Worm (Caenorhabditis elegans) whole organism, L1 larva: ENCODE results near the gene F56D2.5.

Experiments
- C04F5.9 ChIP-seq: sonication (generic microtip); optimal IDR thresholded peaks from 2 replicates; lab custom pipeline; 2016; ENCODE audit warnings: missing genetic modification characterization, missing compliant biosample characterization
- C34B4.2 ChIP-seq: sonication (generic microtip); optimal IDR thresholded peaks from 2 replicates; lab custom pipeline; 2017; ENCODE audit warnings: mild to moderate bottlenecking, missing genetic modification characterization, missing compliant biosample characterization
- Y116A8C.19 ChIP-seq: sonication (generic microtip); optimal IDR thresholded peaks from 2 replicates; lab custom pipeline; 2016; ENCODE audit warnings: missing compliant biosample characterization, missing genetic modification characterization, borderline replicate concordance
- alr-1 ChIP-seq: fragments of 200-800 bp; sonication (Bioruptor generic); optimal IDR thresholded peaks from 2 replicates; lab custom pipeline; 2018; ENCODE audit warnings: borderline replicate concordance, mild to moderate bottlenecking, missing genetic modification characterization, missing compliant biosample characterization
- aly-2 ChIP-seq: fragments of 150-350 bp; optimal IDR thresholded peaks from 2 replicates; lab custom pipeline; 2014; ENCODE audit warnings: missing biosample characterization, missing genetic modification characterization
- ama-1 ChIP-seq: fragments of 150-350 bp; optimal IDR thresholded peaks from 2 replicates; lab custom pipeline; 2014
- blmp-1 ChIP-seq: fragments of 150-350 bp; optimal IDR thresholded peaks from 2 replicates; lab custom pipeline; 2014; ENCODE audit warnings: missing biosample characterization, missing genetic modification characterization
- ces-1 ChIP-seq: fragments of 150-350 bp; optimal IDR thresholded peaks from 2 replicates; lab custom pipeline; 2014; ENCODE audit warnings: missing biosample characterization, missing genetic modification reagents, missing genetic modification characterization
- dsc-1 ChIP-seq: sonication (generic microtip); optimal IDR thresholded peaks from 2 replicates; lab custom pipeline; 2016; ENCODE audit warnings: mild to moderate bottlenecking, missing genetic modification characterization, missing compliant biosample characterization
- efl-1 ChIP-seq, 4 experiments: fragments of 150-350 bp; optimal IDR thresholded peaks in 3 of 4; peaks in 1 of 4; 1 replicate in 1 of 4; 2 replicates in 3 of 4; lab custom pipeline; 2014; ENCODE audit warnings: missing biosample characterization in 2 of 4, missing genetic modification characterization in 2 of 4, missing genetic modification reagents in 2 of 4
- egl-27 ChIP-seq, 2 experiments: fragments of 150-350 bp in 1 of 2; sonication (generic microtip); optimal IDR thresholded peaks; 3 replicates each; lab custom pipeline; 2017 to 2018; ENCODE audit warnings: missing biosample characterization in 2 of 2, missing genetic modification characterization in 2 of 2, missing genetic modification reagents in 2 of 2
- elt-2 ChIP-seq: sonication (generic microtip); optimal IDR thresholded peaks from 2 replicates; lab custom pipeline; 2016; ENCODE audit warnings: missing genetic modification characterization, mild to moderate bottlenecking, inconsistent platforms, missing compliant biosample characterization, missing genetic modification reagents
- elt-3 ChIP-seq, 6 experiments: fragments of 150-350 bp in 1 of 6; sonication (generic microtip); optimal IDR thresholded peaks; 2 replicates each; lab custom pipeline; 2017 to 2018; ENCODE audit warnings: missing biosample characterization in 6 of 6, missing genetic modification characterization in 6 of 6, inconsistent platforms in 1 of 6
- ets-5 ChIP-seq: fragments of 200-800 bp; sonication (Bioruptor generic); IDR thresholded peaks from 2 replicates; pipeline ENCODE4 v1.3.6; 2022; ENCODE audit warnings: missing genetic modification characterization, missing compliant biosample characterization
- fos-1 ChIP-seq: fragments of 150-350 bp; optimal IDR thresholded peaks from 2 replicates; lab custom pipeline; 2014; ENCODE audit warnings: missing biosample characterization, missing genetic modification characterization
- hlh-4 ChIP-seq: sonication (generic microtip); optimal IDR thresholded peaks from 2 replicates; lab custom pipeline; 2016; ENCODE audit warnings: mild to moderate bottlenecking, missing genetic modification characterization, missing compliant biosample characterization
- hpl-2 ChIP-seq: fragments of 150-350 bp; optimal IDR thresholded peaks from 2 replicates; lab custom pipeline; 2014; ENCODE audit warnings: missing biosample characterization, missing genetic modification reagents, missing genetic modification characterization
- irx-1 ChIP-seq: sonication (generic microtip); optimal IDR thresholded peaks from 2 replicates; lab custom pipeline; 2016; ENCODE audit warnings: missing genetic modification characterization, missing compliant biosample characterization
- jun-1 ChIP-seq: fragments of 150-350 bp; optimal IDR thresholded peaks from 2 replicates; lab custom pipeline; 2014; ENCODE audit warnings: missing biosample characterization, missing genetic modification reagents, missing genetic modification characterization
- lin-13 ChIP-seq: fragments of 150-350 bp; optimal IDR thresholded peaks from 2 replicates; lab custom pipeline; 2014; ENCODE audit warnings: missing biosample characterization, missing genetic modification reagents, missing genetic modification characterization
- lin-15B ChIP-seq: fragments of 150-350 bp; sonication (generic microtip); optimal IDR thresholded peaks from 3 replicates; lab custom pipeline; 2014; ENCODE audit warnings: missing biosample characterization, missing genetic modification characterization
- lin-39 ChIP-seq: fragments of 150-350 bp; optimal IDR thresholded peaks from 2 replicates; lab custom pipeline; 2014; ENCODE audit warnings: missing biosample characterization, missing genetic modification reagents, missing genetic modification characterization
- lsy-2 ChIP-seq, 2 experiments: fragments of 150-350 bp; optimal IDR thresholded peaks; 2 replicates each; lab custom pipeline; 2014; ENCODE audit warnings: missing biosample characterization in 2 of 2, missing genetic modification characterization in 2 of 2
- mab-9 ChIP-seq: fragments of 200-800 bp; sonication (Bioruptor generic); IDR thresholded peaks from 2 replicates; pipeline ENCODE4 v1.3.6; 2022; ENCODE audit warnings: missing genetic modification reagents, missing genetic modification characterization, missing compliant biosample characterization
- mdl-1 ChIP-seq, 2 experiments: fragments of 150-350 bp; optimal IDR thresholded peaks; 2 replicates each; lab custom pipeline; 2014 to 2017; ENCODE audit warnings: missing biosample characterization in 2 of 2, missing genetic modification characterization in 2 of 2, inconsistent platforms in 1 of 2
- nhr-19 ChIP-seq: fragments of 200-800 bp; sonication (Bioruptor generic); conservative IDR thresholded peaks from 2 replicates; pipeline ENCODE4 v1.3.6; 2022; ENCODE audit warnings: missing genetic modification characterization, missing compliant biosample characterization
- nhr-237 ChIP-seq: fragments of 150-350 bp; optimal IDR thresholded peaks from 2 replicates; lab custom pipeline; 2014; ENCODE audit warnings: missing biosample characterization, missing genetic modification characterization
- nhr-28 ChIP-seq: fragments of 150-350 bp; optimal IDR thresholded peaks from 2 replicates; lab custom pipeline; 2014; ENCODE audit warnings: missing biosample characterization, missing genetic modification characterization
- nhr-47 ChIP-seq: sonication (generic microtip); optimal IDR thresholded peaks from 2 replicates; lab custom pipeline; 2016; ENCODE audit warnings: mild to moderate bottlenecking, missing genetic modification characterization, moderate library complexity, missing compliant biosample characterization
- nhr-71 ChIP-seq: sonication (generic microtip); optimal IDR thresholded peaks from 2 replicates; lab custom pipeline; 2016; ENCODE audit warnings: mild to moderate bottlenecking, missing genetic modification characterization, moderate library complexity, missing compliant biosample characterization
- nhr-77 ChIP-seq: fragments of 150-350 bp; optimal IDR thresholded peaks from 2 replicates; lab custom pipeline; 2014; ENCODE audit warnings: missing biosample characterization, missing genetic modification characterization
- rnt-1 ChIP-seq: sonication (generic microtip); optimal IDR thresholded peaks from 2 replicates; lab custom pipeline; 2016; ENCODE audit warnings: mild to moderate bottlenecking, missing genetic modification characterization, moderate library complexity, missing compliant biosample characterization
- snpc-4 ChIP-seq: fragments of 150-350 bp; optimal IDR thresholded peaks from 2 replicates; lab custom pipeline; 2014; ENCODE audit warnings: missing biosample characterization, missing genetic modification characterization
- snu-23 ChIP-seq: sonication (generic microtip); optimal IDR thresholded peaks from 2 replicates; lab custom pipeline; 2016; ENCODE audit warnings: missing genetic modification characterization, missing compliant biosample characterization
- sox-4 ChIP-seq: sonication (generic microtip); optimal IDR thresholded peaks from 2 replicates; lab custom pipeline; 2016; ENCODE audit warnings: missing genetic modification characterization, missing compliant biosample characterization
- swsn-7 ChIP-seq: sonication (generic microtip); optimal IDR thresholded peaks from 2 replicates; lab custom pipeline; 2016; ENCODE audit warnings: missing genetic modification characterization, missing compliant biosample characterization
- tlp-1 ChIP-seq: fragments of 150-350 bp; optimal IDR thresholded peaks from 2 replicates; lab custom pipeline; 2014; ENCODE audit warnings: missing biosample characterization, missing genetic modification characterization
- unc-30 ChIP-seq: sonication (generic microtip); optimal IDR thresholded peaks from 2 replicates; lab custom pipeline; 2017; ENCODE audit warnings: missing biosample characterization, missing genetic modification characterization
- unc-62 ChIP-seq: fragments of 150-350 bp; optimal IDR thresholded peaks from 2 replicates; lab custom pipeline; 2014; ENCODE audit warnings: missing biosample characterization, missing genetic modification reagents, missing genetic modification characterization
- unc-98 ChIP-seq: fragments of 200-800 bp; sonication (Bioruptor generic); IDR thresholded peaks from 2 replicates; pipeline ENCODE4 v1.3.6; 2022; ENCODE audit warnings: missing genetic modification characterization, missing compliant biosample characterization
- zag-1 ChIP-seq: fragments of 150-350 bp; optimal IDR thresholded peaks from 2 replicates; lab custom pipeline; 2014; ENCODE audit warnings: missing biosample characterization, missing genetic modification characterization
- ztf-4 ChIP-seq: fragments of 150-350 bp; optimal IDR thresholded peaks from 2 replicates; lab custom pipeline; 2014; ENCODE audit warnings: missing biosample characterization, missing genetic modification characterization

The F56D2.5 gene

ce11 chrIII:5601999-5602398, 20.8 kb upstream of the F56D2.5 start (continued):
- peak in 1 of 2 experiments; percentile 76 for TF ChIP-seq mdl-1 (tag; optimal IDR thresholded peaks at IDR 0.05; lab: Kevin White, UChicago)
- TF ChIP-seq zag-1 (tag; lab: Kevin White, UChicago): no peak
- peak; percentile 16 for TF ChIP-seq fos-1 (tag; lab: Kevin White, UChicago)
- TF ChIP-seq snu-23 (GFP tag; lab: Kevin White, UChicago): peak; percentile 88
- peak; percentile 62 for TF ChIP-seq irx-1 (tag; lab: Kevin White, UChicago)
- TF ChIP-seq swsn-7 (tag; lab: Kevin White, UChicago): peak; percentile 75
- TF ChIP-seq elt-3 (tag; optimal IDR thresholded peaks at IDR 0.05; lab: Kevin White, UChicago): peak in 2 of 6 experiments; percentile 24 to 58
- no peak for TF ChIP-seq blmp-1 (tag; lab: Kevin White, UChicago)
- no peak for TF ChIP-seq hpl-2 (GFP tag; lab: Kevin White, UChicago)
- peak; percentile 58 for TF ChIP-seq aly-2 (tag; lab: Kevin White, UChicago)
- TF ChIP-seq rnt-1 (tag; lab: Kevin White, UChicago): peak; percentile 88
- peak; percentile 48 for TF ChIP-seq lin-13
- no peak for TF ChIP-seq unc-62 (GFP tag; lab: Kevin White, UChicago)
- TF ChIP-seq ces-1 (GFP tag; lab: Kevin White, UChicago): no peak
- no peak for TF ChIP-seq ets-5 (GFP tag; lab: Robert Waterston, UW)
- TF ChIP-seq egl-27 (tag; optimal IDR thresholded peaks at IDR 0.05; lab: Kevin White, UChicago): no peak
- peak; percentile 6 for TF ChIP-seq ama-1 (lab: Kevin White, UChicago)
- TF ChIP-seq jun-1: peak; percentile 72
- TF ChIP-seq lin-15B (tag; lab: Kevin White, UChicago): peak; percentile 34
- TF ChIP-seq snpc-4 (tag; lab: Kevin White, UChicago): peak; percentile 54
- TF ChIP-seq dsc-1: peak; percentile 67

DNA sequence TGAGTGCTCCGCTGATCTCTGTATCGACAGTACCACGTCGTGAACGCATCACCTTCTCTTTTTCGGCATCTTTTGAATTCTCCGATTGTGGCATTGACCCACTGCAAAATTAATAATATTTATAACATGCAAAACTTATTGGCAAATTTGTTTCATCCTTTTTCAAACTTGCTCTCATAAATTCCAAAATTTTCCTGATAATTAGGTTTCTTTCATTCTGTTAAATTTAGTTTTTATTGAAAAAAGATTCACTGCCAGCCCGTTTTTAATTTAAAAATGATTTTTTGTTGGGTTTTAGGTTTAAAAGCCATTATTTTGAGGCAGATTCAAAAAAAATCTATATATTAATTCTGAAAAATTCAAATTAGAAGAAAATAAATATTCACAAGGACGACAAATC, 18.7 kb upstream of the F56D2.5 start, which contains the start of gene wdr-37:
wdr-37 (minus strand) TSS at position 101 of the 400 bp plus-strand sequence.
- TF ChIP-seq nhr-47 (tag; lab: Kevin White, UChicago) (no peak), fos-1 (tag; lab: Kevin White, UChicago) (no peak), efl-1 (optimal IDR thresholded peaks at IDR 0.05; lab: Kevin White, UChicago) (no peak), efl-1 (GFP tag; optimal IDR thresholded peaks at IDR 0.05 in 1 of 2; lab: Kevin White, UChicago) (no peak), blmp-1 (tag; lab: Kevin White, UChicago) (no peak), aly-2 (tag; lab: Kevin White, UChicago) (no peak), lsy-2 (tag; optimal IDR thresholded peaks at IDR 0.05; lab: Kevin White, UChicago) (no peak), unc-98 (GFP tag; lab: Robert Waterston, UW) (no peak), nhr-19 (no peak), Y116A8C.19 (tag; lab: Kevin White, UChicago) (no peak), nhr-237 (tag; lab: Kevin White, UChicago) (no peak), lin-39 (tag; lab: Kevin White, UChicago) (no peak), nhr-71 (tag; lab: Kevin White, UChicago) (no peak), elt-2 (tag; lab: Kevin White, UChicago) (no peak), alr-1 (tag; lab: Kevin White, UChicago) (no peak), ztf-4 (tag; lab: Kevin White, UChicago) (no peak), tlp-1 (tag; lab: Kevin White, UChicago) (no peak), unc-30 (tag; lab: Kevin White, UChicago) (no peak), hlh-4 (no peak), C04F5.9 (tag; lab: Kevin White, UChicago) (no peak), nhr-28 (no peak)
- TF ChIP-seq, all 84 proteins: peak for 0

DNA sequence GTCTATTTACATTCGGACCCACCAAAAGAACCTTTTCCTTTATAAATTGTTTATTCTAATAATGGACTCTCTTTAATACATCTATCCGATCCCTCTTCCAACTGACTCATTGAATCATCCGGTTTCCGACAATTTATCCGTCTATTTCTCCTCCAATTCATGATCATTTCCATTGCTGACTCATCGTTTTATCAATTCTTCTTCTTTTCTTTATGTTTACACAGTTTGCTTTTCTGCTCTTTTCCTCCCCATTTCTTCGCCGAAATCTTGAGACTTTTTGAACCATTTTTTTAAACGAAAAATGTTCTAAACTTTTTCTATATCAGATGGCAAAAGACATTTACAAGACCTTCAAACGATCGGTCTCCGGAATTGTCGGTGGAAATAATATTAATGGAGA, 14.2 kb upstream of the F56D2.5 start, which contains the start of gene ced-6:
ced-6 (plus strand) TSS at position 327 of the 400 bp plus-strand sequence.
- TF ChIP-seq C34B4.2 (no peak), mab-9 (GFP tag; lab: Robert Waterston, UW) (no peak), mdl-1 (tag; optimal IDR thresholded peaks at IDR 0.05; lab: Kevin White, UChicago) (no peak), nhr-77 (tag; lab: Kevin White, UChicago) (no peak), ama-1 (lab: Kevin White, UChicago) (no peak), efl-1 (optimal IDR thresholded peaks at IDR 0.05; lab: Kevin White, UChicago) (no peak), efl-1 (GFP tag; optimal IDR thresholded peaks at IDR 0.05 in 1 of 2; lab: Kevin White, UChicago) (peak in 1 of 2 experiments; percentile 72), sox-4 (tag; lab: Kevin White, UChicago) (no peak)
